Fruit fly (Drosophila melanogaster): Measurements from ENCODE around the gene Nelf-A.

The Nelf-A gene

DNA sequence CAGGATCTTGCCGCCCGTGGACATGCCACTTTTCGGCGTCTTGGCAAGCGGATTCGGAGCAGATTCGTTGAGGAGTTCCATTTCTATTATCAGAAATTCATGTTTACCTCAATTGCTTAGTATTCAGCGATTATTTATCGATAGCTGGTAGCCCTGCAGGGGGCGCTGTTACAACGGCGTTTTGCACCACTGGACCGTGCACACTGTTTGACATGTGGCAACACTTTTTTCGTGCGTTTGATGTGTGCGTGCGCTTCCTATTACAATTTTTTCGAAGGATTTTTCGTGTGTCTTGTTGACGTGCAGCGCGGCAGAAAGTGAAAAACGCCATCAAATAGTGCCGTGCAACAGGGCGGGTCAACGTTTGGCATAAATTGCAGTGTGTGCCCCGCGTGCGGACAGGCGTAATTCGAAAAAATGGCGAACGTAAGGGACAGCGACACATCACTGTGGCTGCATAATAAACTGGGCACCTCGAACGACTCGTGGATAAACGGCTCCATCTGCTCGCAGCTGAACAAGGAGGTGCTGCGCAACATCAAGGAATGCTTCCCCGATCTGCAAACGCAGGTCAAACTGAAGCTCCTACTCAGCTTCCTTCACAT is at the start of gene Nelf-A, which contains the start of gene CG3337 (continued):
- TF ChIP-seq cad (GFP tag; optimal IDR thresholded peaks at IDR 0.05) (no peak), CG14667 (GFP tag; IDR thresholded peaks at IDR 0.05) (peak; percentile 30; the same call in 1 of the 2 replicates), CG15011 (GFP tag; optimal IDR thresholded peaks at IDR 0.05) (no peak), Bdp1 (GFP tag; optimal IDR thresholded peaks at IDR 0.05) (peak; percentile 74), esg (GFP tag; conservative IDR thresholded peaks at IDR 0.05) (no peak), dati (GFP tag; IDR thresholded peaks at IDR 0.05) (no peak), CG10462 (GFP tag; optimal IDR thresholded peaks at IDR 0.05) (no peak), gcm2 (GFP tag; optimal IDR thresholded peaks at IDR 0.05) (peak; percentile 42), sisA (GFP tag; IDR thresholded peaks at IDR 0.05) (peak; percentile 71), CG9932 (GFP tag; IDR thresholded peaks at IDR 0.05) (peak; percentile 92), Poxn (GFP tag; IDR thresholded peaks at IDR 0.05) (no peak), crol (GFP tag; IDR thresholded peaks at IDR 0.05) (no peak), CG1647 (GFP tag; optimal IDR thresholded peaks at IDR 0.05) (peak; percentile 75), CG11093 (GFP tag; IDR thresholded peaks at IDR 0.05) (no peak), ind (GFP tag; optimal IDR thresholded peaks at IDR 0.05) (peak; percentile 72), Nf-YC (tag; optimal IDR thresholded peaks at IDR 0.05) (no peak), CG4854 (GFP tag; optimal IDR thresholded peaks at IDR 0.05) (peak; percentile 48), h (optimal IDR thresholded peaks at IDR 0.05) (no peak), Scr (GFP tag; IDR thresholded peaks at IDR 0.05; ENCODE audit: partially characterized antibody) (peak; percentile 78), klu (GFP tag; IDR thresholded peaks at IDR 0.05) (no peak), lov (optimal IDR thresholded peaks at IDR 0.05) (no peak), lov (GFP tag; IDR thresholded peaks at IDR 0.05) (0 out of 3 replicates have a peak, but pooled peaks have one; percentile 52), psq (GFP tag; optimal IDR thresholded peaks at IDR 0.05) (peak; percentile 25), D (optimal IDR thresholded peaks at IDR 0.05) (no peak), D (GFP tag; optimal IDR thresholded peaks at IDR 0.05) (peak; percentile 14), dmrt99B (tag; optimal IDR thresholded peaks at IDR 0.05) (no peak), zfh1 (GFP tag; IDR thresholded peaks at IDR 0.05) (peak; percentile 78), schlank (tag; optimal IDR thresholded peaks at IDR 0.05) (peak; percentile 32), HLH3B (GFP tag; IDR thresholded peaks at IDR 0.05) (peak; percentile 37), Spps (tag; optimal IDR thresholded peaks at IDR 0.05) (no peak), tup (GFP tag; optimal IDR thresholded peaks at IDR 0.05) (peak; percentile 23), org-1 (GFP tag; optimal IDR thresholded peaks at IDR 0.05) (no peak), CG11695 (GFP tag; IDR thresholded peaks at IDR 0.05) (no peak), Dek (tag; optimal IDR thresholded peaks at IDR 0.05) (no peak), Lpt (GFP tag; optimal IDR thresholded peaks at IDR 0.05) (no peak), CG4328 (GFP tag; optimal IDR thresholded peaks at IDR 0.05) (no peak), zen2 (GFP tag; IDR thresholded peaks at IDR 0.05; ENCODE audit: partially characterized antibody) (peak; percentile 74), Tbp (GFP tag; optimal IDR thresholded peaks at IDR 0.05) (no peak), CG18262 (tag; optimal IDR thresholded peaks at IDR 0.05) (peak; percentile 37), nerfin-2 (GFP tag; IDR thresholded peaks at IDR 0.05; ENCODE audit: partially characterized antibody) (peak; percentile 79), tx (GFP tag; optimal IDR thresholded peaks at IDR 0.05) (peak; percentile 58), sug (tag; optimal IDR thresholded peaks at IDR 0.05) (peak; percentile 97), sr (GFP tag; IDR thresholded peaks at IDR 0.05) (no peak), vvl (GFP tag; IDR thresholded peaks at IDR 0.05) (peak; percentile 81), CG9797 (GFP tag; optimal IDR thresholded peaks at IDR 0.05) (peak; percentile 58), CG13894 (tag; optimal IDR thresholded peaks at IDR 0.05) (peak; percentile 58), bigmax (GFP tag; optimal IDR thresholded peaks at IDR 0.05) (peak; percentile 61), Hr78 (GFP tag; optimal IDR thresholded peaks at IDR 0.05) (no peak), CG6791 (GFP tag; IDR thresholded peaks at IDR 0.05; ENCODE audit: partially characterized antibody) (peak; percentile 85), CG11247 (GFP tag; IDR thresholded peaks at IDR 0.05) (peak; percentile 85), CG8089 (GFP tag; optimal IDR thresholded peaks at IDR 0.05) (peak; percentile 75), D19A (tag; optimal IDR thresholded peaks at IDR 0.05) (no peak)
